Worm (Caenorhabditis elegans) whole organism, mixed stage, embryonic: ENCODE results near the gene comt-3.

Experiments used
- M03D4.4 ChIP-seq: sonication (generic microtip); optimal IDR thresholded peaks from 2 replicates; lab custom pipeline; 2017; ENCODE audit warnings: mild to moderate bottlenecking, missing genetic modification characterization, missing compliant biosample characterization
- ceh-39 ChIP-seq: fragments of 150-350 bp; optimal IDR thresholded peaks from 2 replicates; lab custom pipeline; 2014; ENCODE audit warnings: missing biosample characterization, missing genetic modification characterization
- ceh-43 ChIP-seq: fragments of 200-800 bp; sonication (Bioruptor generic); optimal IDR thresholded peaks from 2 replicates; lab custom pipeline; 2018; ENCODE audit warnings: mild to moderate bottlenecking, missing genetic modification characterization, moderate library complexity, missing compliant biosample characterization
- ceh-83 ChIP-seq: fragments of 200-800 bp; sonication (Bioruptor generic); optimal IDR thresholded peaks from 2 replicates; lab custom pipeline; 2018; ENCODE audit warnings: mild to moderate bottlenecking, missing genetic modification characterization, missing compliant biosample characterization
- ces-1 ChIP-seq: fragments of 150-350 bp; optimal IDR thresholded peaks from 2 replicates; lab custom pipeline; 2014; ENCODE audit warnings: missing biosample characterization, missing genetic modification reagents, missing genetic modification characterization
- cnd-1 ChIP-seq: fragments of 200-800 bp; sonication (Bioruptor generic); optimal IDR thresholded peaks from 2 replicates; lab custom pipeline; 2018; ENCODE audit warnings: mild to moderate bottlenecking, missing genetic modification characterization, missing compliant biosample characterization
- drap-1 ChIP-seq: fragments of 200-800 bp; sonication (Bioruptor generic); optimal IDR thresholded peaks from 3 replicates; lab custom pipeline; 2018; ENCODE audit warnings: mild to moderate bottlenecking, missing genetic modification characterization, missing compliant biosample characterization
- elt-1 ChIP-seq: sonication (generic microtip); optimal IDR thresholded peaks from 2 replicates; lab custom pipeline; 2017; ENCODE audit warnings: missing genetic modification characterization, mild to moderate bottlenecking, missing compliant biosample characterization, antibody characterized with exemption, moderate library complexity, borderline replicate concordance; ENCODE audit not compliant: insufficient read depth
- elt-3 ChIP-seq: fragments of 150-350 bp; optimal IDR thresholded peaks from 2 replicates; lab custom pipeline; 2014; ENCODE audit warnings: missing biosample characterization, missing genetic modification characterization
- flh-1 ChIP-seq: fragments of 200-800 bp; sonication (Bioruptor generic); optimal IDR thresholded peaks from 2 replicates; lab custom pipeline; 2018; ENCODE audit warnings: mild to moderate bottlenecking, missing genetic modification characterization, moderate library complexity, missing compliant biosample characterization
- ham-2 ChIP-seq: fragments of 200-800 bp; sonication (Bioruptor generic); optimal IDR thresholded peaks from 2 replicates; lab custom pipeline; 2018; ENCODE audit warnings: mild to moderate bottlenecking, missing genetic modification characterization, missing compliant biosample characterization
- hlh-1 ChIP-seq: fragments of 150-350 bp; optimal IDR thresholded peaks from 2 replicates; lab custom pipeline; 2014; ENCODE audit warnings: missing biosample characterization, missing genetic modification reagents, missing genetic modification characterization
- lin-32 ChIP-seq: fragments of 200-800 bp; sonication (Bioruptor generic); optimal IDR thresholded peaks from 2 replicates; lab custom pipeline; 2018; ENCODE audit warnings: mild to moderate bottlenecking, missing genetic modification characterization, missing compliant biosample characterization
- lsy-2 ChIP-seq: fragments of 150-350 bp; optimal IDR thresholded peaks from 2 replicates; lab custom pipeline; 2014; ENCODE audit warnings: missing biosample characterization, missing genetic modification characterization
- mab-5 ChIP-seq: fragments of 150-350 bp; optimal IDR thresholded peaks from 2 replicates; lab custom pipeline; 2014; ENCODE audit warnings: missing biosample characterization, missing genetic modification characterization
- mep-1 ChIP-seq: fragments of 150-350 bp; optimal IDR thresholded peaks from 2 replicates; lab custom pipeline; 2017; ENCODE audit warnings: missing biosample characterization, missing genetic modification reagents, missing genetic modification characterization, inconsistent platforms
- mls-2 ChIP-seq: sonication (generic microtip); optimal IDR thresholded peaks from 2 replicates; lab custom pipeline; 2016; ENCODE audit warnings: mild to moderate bottlenecking, missing genetic modification characterization, moderate library complexity, missing compliant biosample characterization
- nhr-12 ChIP-seq: fragments of 150-350 bp; optimal IDR thresholded peaks from 2 replicates; lab custom pipeline; 2014; ENCODE audit warnings: missing biosample characterization, missing genetic modification characterization
- nhr-2 ChIP-seq: fragments of 150-350 bp; optimal IDR thresholded peaks from 2 replicates; lab custom pipeline; 2014; ENCODE audit warnings: missing biosample characterization, missing genetic modification characterization
- nhr-237 ChIP-seq: fragments of 150-350 bp; optimal IDR thresholded peaks from 2 replicates; lab custom pipeline; 2014; ENCODE audit warnings: missing biosample characterization, missing genetic modification characterization
- nhr-76 ChIP-seq: sonication (generic microtip); optimal IDR thresholded peaks from 2 replicates; lab custom pipeline; 2017; ENCODE audit warnings: missing biosample characterization, missing genetic modification characterization
- pha-4 ChIP-seq: fragments of 150-350 bp; optimal IDR thresholded peaks from 2 replicates; lab custom pipeline; 2018; ENCODE audit warnings: missing biosample characterization, missing genetic modification reagents, missing genetic modification characterization
- sem-2 ChIP-seq: fragments of 200-800 bp; sonication (Bioruptor generic); optimal IDR thresholded peaks from 2 replicates; lab custom pipeline; 2018; ENCODE audit warnings: mild to moderate bottlenecking, missing genetic modification characterization, missing compliant biosample characterization
- snpc-4 ChIP-seq: fragments of 150-350 bp; optimal IDR thresholded peaks from 2 replicates; lab custom pipeline; 2014; ENCODE audit warnings: missing biosample characterization, missing genetic modification characterization
- sptf-1 ChIP-seq: sonication (generic microtip); optimal IDR thresholded peaks from 2 replicates; lab custom pipeline; 2017; ENCODE audit warnings: mild to moderate bottlenecking, missing genetic modification characterization, moderate library complexity, missing compliant biosample characterization
- tbx-8 ChIP-seq: fragments of 200-800 bp; sonication (Bioruptor generic); optimal IDR thresholded peaks from 2 replicates; lab custom pipeline; 2018; ENCODE audit warnings: mild to moderate bottlenecking, missing genetic modification characterization, moderate library complexity, missing compliant biosample characterization
- unc-120 ChIP-seq: sonication (generic microtip); optimal IDR thresholded peaks from 2 replicates; lab custom pipeline; 2017; ENCODE audit warnings: missing genetic modification characterization, missing compliant biosample characterization; ENCODE audit not compliant: poor library complexity, severe bottlenecking
- unc-39 ChIP-seq: fragments of 150-350 bp; optimal IDR thresholded peaks from 2 replicates; lab custom pipeline; 2014; ENCODE audit warnings: missing biosample characterization, missing genetic modification characterization
- unc-62 ChIP-seq: fragments of 150-350 bp; optimal IDR thresholded peaks from 2 replicates; lab custom pipeline; 2014; ENCODE audit warnings: missing biosample characterization, missing genetic modification reagents, missing genetic modification characterization
- zip-8 ChIP-seq: fragments of 150-350 bp; optimal IDR thresholded peaks from 2 replicates; lab custom pipeline; 2014; ENCODE audit warnings: missing biosample characterization, missing genetic modification characterization
- ztf-11 ChIP-seq: fragments of 150-350 bp; optimal IDR thresholded peaks from 2 replicates; lab custom pipeline; 2014; ENCODE audit warnings: missing biosample characterization, missing genetic modification characterization

comt-3 gene

DNA sequence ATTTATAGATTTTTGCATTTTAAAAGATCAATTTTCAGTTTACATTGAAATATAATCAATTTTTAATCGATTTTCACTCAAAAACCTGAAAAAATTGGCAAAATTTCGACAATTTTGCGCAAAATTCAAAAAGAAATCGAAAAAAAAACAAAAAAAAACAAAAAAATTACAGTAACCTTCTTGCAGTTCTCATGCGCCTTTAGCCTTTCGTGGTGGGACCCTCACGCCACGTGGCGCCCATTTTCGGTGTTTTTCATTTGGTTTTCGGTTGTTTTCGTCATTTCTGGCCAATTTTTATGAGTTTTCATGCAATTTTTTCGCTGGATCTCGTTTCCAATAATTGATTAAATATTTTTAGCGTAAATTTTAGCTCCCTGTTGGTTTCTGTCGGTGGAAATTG lies 10.1 kb downstream of the comt-3 start:
- no peak for TF ChIP-seq drap-1
- TF ChIP-seq nhr-12 (tag; lab: Kevin White, UChicago) = no peak
- no peak for TF ChIP-seq sptf-1
- TF ChIP-seq sem-2 = no peak

DNA sequence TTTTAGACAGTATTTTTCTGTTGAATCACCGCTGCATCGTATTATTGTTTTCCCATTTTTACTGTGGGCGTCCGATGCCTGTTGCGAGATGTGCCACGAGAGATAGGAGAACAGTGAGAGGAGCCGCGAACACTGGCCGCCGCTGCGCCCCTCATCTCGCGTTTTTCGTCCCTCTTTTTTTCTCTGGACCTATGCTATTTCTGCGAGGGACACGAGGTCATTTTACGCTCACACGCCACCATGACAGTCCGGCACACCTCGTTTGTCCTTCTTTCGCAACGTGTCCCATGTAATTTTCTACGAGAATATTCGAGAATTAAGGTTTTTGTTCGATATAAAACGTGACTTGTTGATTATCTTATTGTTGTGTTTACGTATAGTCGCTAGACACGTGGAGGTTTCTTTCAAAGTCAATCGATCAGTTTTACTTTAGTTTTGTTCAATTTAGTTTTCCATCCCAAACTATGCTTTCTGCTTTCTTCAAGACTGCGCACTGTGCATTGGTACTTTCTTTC lies 10.7 kb downstream of the comt-3 start, which contains the start of gene lbp-9:
Gene lbp-9, plus strand, starts transcription at position 465 of the 515 bp plus-strand sequence.
- TF ChIP-seq lin-32 (GFP tag; lab: Kevin White, UChicago) = no peak

ce11 chrV:2068728-2069443 lies 11.5 kb downstream of the comt-3 start:
- TF ChIP-seq mls-2 (tag; lab: Kevin White, UChicago) (no peak), ceh-83 (no peak), cnd-1 (tag; lab: Kevin White, UChicago) (no peak), nhr-2 (tag; lab: Kevin White, UChicago) (no peak), elt-3 (tag; lab: Kevin White, UChicago) (no peak), nhr-237 (tag; lab: Kevin White, UChicago) (no peak), unc-62 (GFP tag; lab: Kevin White, UChicago) (no peak), M03D4.4 (no peak), lsy-2 (tag; lab: Kevin White, UChicago) (no peak), unc-39 (tag; lab: Kevin White, UChicago) (no peak), lin-32 (GFP tag; lab: Kevin White, UChicago) (no peak), ceh-39 (tag; lab: Kevin White, UChicago) (no peak), ham-2 (GFP tag; lab: Kevin White, UChicago) (no peak), mep-1 (no peak), ceh-43 (GFP tag; lab: Kevin White, UChicago) (no peak), snpc-4 (tag; lab: Kevin White, UChicago) (no peak)

ce11 chrV:2072807-2073206 lies 15.5 kb downstream of the comt-3 start, which contains the start of gene Y40B10A.9:
TSS of gene Y40B10A.9 (minus strand) at chrV:2072907.
- no peak for TF ChIP-seq elt-1 (tag; lab: Kevin White, UChicago)
- no peak for TF ChIP-seq unc-120
- no peak for TF ChIP-seq nhr-12 (tag; lab: Kevin White, UChicago)
- no peak for TF ChIP-seq unc-39 (tag; lab: Kevin White, UChicago)
- no peak for TF ChIP-seq nhr-76 (tag; lab: Kevin White, UChicago)
- no peak for TF ChIP-seq mab-5 (tag; lab: Kevin White, UChicago)
- TF ChIP-seq ztf-11 (tag; lab: Kevin White, UChicago) = no peak
- TF ChIP-seq elt-3 (tag; lab: Kevin White, UChicago) = no peak
- TF ChIP-seq snpc-4 (tag; lab: Kevin White, UChicago) = no peak
- TF ChIP-seq zip-8 (tag; lab: Kevin White, UChicago) = no peak
- TF ChIP-seq flh-1 (GFP tag; lab: Kevin White, UChicago) = no peak
- no peak for TF ChIP-seq cnd-1 (tag; lab: Kevin White, UChicago)

DNA sequence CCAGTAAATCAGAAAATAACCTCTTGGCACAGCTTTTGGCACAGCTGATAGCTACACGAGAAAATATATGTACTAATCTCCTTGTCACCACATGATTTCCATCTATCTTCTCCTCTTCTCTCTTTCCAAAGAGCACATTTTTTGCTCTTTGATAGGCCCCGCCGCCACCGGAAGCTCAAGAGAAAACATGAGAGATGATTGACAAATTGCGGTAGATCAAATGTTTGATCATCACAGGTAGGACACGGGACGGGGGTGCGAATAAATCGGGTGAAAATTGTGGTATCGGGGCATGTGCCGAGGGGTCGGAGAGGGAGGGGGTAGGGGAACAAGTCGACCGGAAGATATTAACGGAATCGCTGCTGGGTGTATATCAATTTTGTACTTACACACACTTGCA lies 18.7 kb downstream of the comt-3 start:
- TF ChIP-seq ceh-43 (GFP tag; lab: Kevin White, UChicago) = no peak
- TF ChIP-seq pha-4 (tag; lab: Kevin White, UChicago) = no peak
- TF ChIP-seq tbx-8 = no peak
- TF ChIP-seq ces-1 (GFP tag; lab: Kevin White, UChicago) = no peak
- TF ChIP-seq mls-2 (tag; lab: Kevin White, UChicago) = no peak
- TF ChIP-seq mep-1 = no peak
- TF ChIP-seq unc-62 (GFP tag; lab: Kevin White, UChicago) = peak; percentile 66
- no peak for TF ChIP-seq flh-1 (GFP tag; lab: Kevin White, UChicago)
- TF ChIP-seq sptf-1 = no peak
- TF ChIP-seq unc-120 = peak; percentile 13
- no peak for TF ChIP-seq drap-1
- no peak for TF ChIP-seq hlh-1 (tag; lab: Kevin White, UChicago)
